Fruit fly (Drosophila melanogaster) whole organism, prepupa: ENCODE data around the gene CG46508.
"Not testable (repeated sequence)": the region's sequence is repeated elsewhere in the genome, so short reads cannot be mapped to it uniquely, and the experiment has no call there.

Experiments
- CG3919 ChIP-seq: fragments of 200-800 bp; sonication (Bioruptor generic); optimal IDR thresholded peaks from 3 replicates; lab custom pipeline; 2016; ENCODE audit warnings: missing biosample characterization, missing genetic modification characterization
- Eip75B ChIP-seq: fragments of 200-800 bp; sonication (Bioruptor generic); optimal IDR thresholded peaks from 3 replicates; lab custom pipeline; 2016; ENCODE audit warnings: missing biosample characterization, missing genetic modification characterization
- Met ChIP-seq: fragments of 200-800 bp; sonication (Bioruptor generic); optimal IDR thresholded peaks from 3 replicates; lab custom pipeline; 2016; ENCODE audit warnings: missing biosample characterization, missing genetic modification characterization
- fkh ChIP-seq: fragments of 200-800 bp; sonication (Bioruptor generic); optimal IDR thresholded peaks from 3 replicates; lab custom pipeline; 2017; ENCODE audit warnings: missing biosample characterization, mild to moderate bottlenecking, missing genetic modification characterization, moderate library complexity

- TF ChIP-seq Met (GFP tag; lab: Kevin White, UChicago); Eip75B; fkh (GFP tag; lab: Kevin White, UChicago); CG3919: not testable (repeated sequence)
Measured at dm6 chrX:22196874-22197273, 29.4 kb downstream of the CG46508 start, which contains the start of gene CG46514.
